In the genomic region with DNA sequence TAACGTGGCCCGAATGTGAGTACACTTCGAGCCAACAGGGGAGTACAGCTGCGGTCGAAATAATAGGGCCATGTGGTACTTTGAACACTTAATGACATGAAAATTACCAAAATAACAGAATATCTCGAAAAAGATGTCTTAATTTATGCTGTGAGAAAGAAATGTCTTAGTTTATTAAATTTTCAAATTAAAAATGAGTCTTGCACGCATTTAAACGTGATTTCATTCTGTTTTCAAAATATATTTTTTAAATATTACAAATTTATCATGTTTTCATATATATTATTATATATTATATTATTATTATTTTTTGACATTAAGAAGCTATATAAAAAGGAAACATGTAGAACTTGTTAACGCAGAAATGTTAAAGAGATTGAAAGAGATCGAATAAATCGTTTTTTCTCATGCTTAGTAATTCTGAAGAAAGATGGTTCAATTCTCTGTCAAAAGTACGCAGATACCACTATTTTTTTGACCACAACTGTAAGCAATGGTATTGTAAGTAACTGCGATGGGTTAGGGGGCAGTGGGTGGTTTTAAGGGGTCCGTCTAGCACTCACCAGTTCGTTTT, we compare ENCODE assay signal across 4 fruit fly cellular contexts.
TF ChIP-seq lines count a peak whose summit lies in the region.

No protein-coding gene starts in this region.

- no peak for TF ChIP-seq CTCF in whole organism, embryonic (GFP tag; optimal IDR thresholded peaks at IDR 0.05; lab: Kevin White, UChicago)

TF ChIP-seq in whole organism, adult, 20 proteins besides CTCF, POLR2A, EP300 and RAD21:
- TF ChIP-seq ovo (GFP tag; optimal IDR thresholded peaks at IDR 0.05; lab: Kevin White, UChicago) (no peak), Crg-1 (GFP tag; optimal IDR thresholded peaks at IDR 0.05; lab: Kevin White, UChicago) (no peak), Clk (GFP tag; optimal IDR thresholded peaks at IDR 0.05; lab: Kevin White, UChicago) (no peak), Hr96 (GFP tag; optimal IDR thresholded peaks at IDR 0.05; lab: Kevin White, UChicago) (no peak), CG1620 (GFP tag; optimal IDR thresholded peaks at IDR 0.05; lab: Kevin White, UChicago) (no peak), CG7045 (GFP tag; optimal IDR thresholded peaks at IDR 0.05; lab: Kevin White, UChicago) (no peak), tj (GFP tag; optimal IDR thresholded peaks at IDR 0.05; lab: Kevin White, UChicago) (no peak), CG12768 (GFP tag; optimal IDR thresholded peaks at IDR 0.05; lab: Kevin White, UChicago) (no peak), bab1 (GFP tag; optimal IDR thresholded peaks at IDR 0.05; lab: Kevin White, UChicago) (peak; percentile 68), CG7101 (tag; optimal IDR thresholded peaks at IDR 0.05; lab: Kevin White, UChicago) (peak; percentile 24), CG33017 (tag; optimal IDR thresholded peaks at IDR 0.05; lab: Kevin White, UChicago) (no peak), toe (GFP tag; optimal IDR thresholded peaks at IDR 0.05; lab: Kevin White, UChicago) (no peak), cic (GFP tag; optimal IDR thresholded peaks at IDR 0.05; lab: Kevin White, UChicago) (no peak), kay (GFP tag; lab: Kevin White, UChicago; ENCODE audit: borderline replicate concordance) (no peak), cnc (optimal IDR thresholded peaks at IDR 0.05; lab: Kevin White, UChicago) (no peak), Mnt (GFP tag; optimal IDR thresholded peaks at IDR 0.05; lab: Kevin White, UChicago) (no peak), pad (GFP tag; optimal IDR thresholded peaks at IDR 0.05; lab: Kevin White, UChicago) (peak; percentile 30), CG14711 (tag; optimal IDR thresholded peaks at IDR 0.05; lab: Kevin White, UChicago) (peak; percentile 27), CG5204 (GFP tag; optimal IDR thresholded peaks at IDR 0.05; lab: Kevin White, UChicago) (no peak), CG11617 (GFP tag; optimal IDR thresholded peaks at IDR 0.05; lab: Kevin White, UChicago) (no peak)

TF ChIP-seq in whole organism, embryonic, 481 proteins besides CTCF, POLR2A, EP300 and RAD21 (continues in another document):
- TF ChIP-seq Ets65A (GFP tag; lab: Kevin White, UChicago) (no peak), pfk (GFP tag; optimal IDR thresholded peaks at IDR 0.05; lab: Kevin White, UChicago) (no peak), CG13775 (GFP tag; optimal IDR thresholded peaks at IDR 0.05; lab: Kevin White, UChicago) (no peak), bsh (GFP tag; optimal IDR thresholded peaks at IDR 0.05; lab: Kevin White, UChicago) (peak in 1 of 2 experiments; percentile 3), CG10565 (GFP tag; optimal IDR thresholded peaks at IDR 0.05; lab: Kevin White, UChicago) (no peak), PHDP (tag; optimal IDR thresholded peaks at IDR 0.05; lab: Kevin White, UChicago) (peak; percentile 21), H15 (GFP tag; IDR thresholded peaks at IDR 0.05; lab: Robert Waterston, UW) (no peak), CG33557 (GFP tag; optimal IDR thresholded peaks at IDR 0.05; lab: Kevin White, UChicago) (no peak), CG12744 (GFP tag; optimal IDR thresholded peaks at IDR 0.05; lab: Kevin White, UChicago) (no peak), phol (tag; optimal IDR thresholded peaks at IDR 0.05; lab: Kevin White, UChicago) (peak; percentile 52), CG15696 (tag; optimal IDR thresholded peaks at IDR 0.05; lab: Kevin White, UChicago) (no peak), CG11695 (GFP tag; IDR thresholded peaks at IDR 0.05; lab: Robert Waterston, UW) (0 out of 3 replicates have a peak, but pooled peaks have one; percentile 25), Drgx (GFP tag; IDR thresholded peaks at IDR 0.05; lab: Robert Waterston, UW) (peak; percentile 48), CG17385 (GFP tag; optimal IDR thresholded peaks at IDR 0.05; lab: Kevin White, UChicago) (peak; percentile 28), ERR (GFP tag; optimal IDR thresholded peaks at IDR 0.05; lab: Kevin White, UChicago) (no peak), ewg (GFP tag; optimal IDR thresholded peaks at IDR 0.05; lab: Kevin White, UChicago) (no peak), dimm (GFP tag; IDR thresholded peaks at IDR 0.05; lab: Robert Waterston, UW) (no peak), nom (GFP tag; optimal IDR thresholded peaks at IDR 0.05; lab: Kevin White, UChicago) (no peak), sob (GFP tag; IDR thresholded peaks at IDR 0.05; lab: Robert Waterston, UW) (no peak), Med (GFP tag; lab: Kevin White, UChicago) (peak; percentile 74), CG4282 (GFP tag; optimal IDR thresholded peaks at IDR 0.05; lab: Kevin White, UChicago) (no peak), salm (tag; optimal IDR thresholded peaks at IDR 0.05; lab: Kevin White, UChicago) (no peak), CG8359 (GFP tag; optimal IDR thresholded peaks at IDR 0.05; lab: Kevin White, UChicago; ENCODE audit: borderline replicate concordance) (no peak)

TF ChIP-seq in whole organism, prepupa, 60 proteins besides CTCF, POLR2A, EP300 and RAD21 (continues in another document):
- no peak for TF ChIP-seq CG16779 (tag; optimal IDR thresholded peaks at IDR 0.05; lab: Kevin White, UChicago)
- TF ChIP-seq Hr4 (GFP tag; optimal IDR thresholded peaks at IDR 0.05; lab: Kevin White, UChicago) = peak; percentile 53
- TF ChIP-seq CG32006 (GFP tag; optimal IDR thresholded peaks at IDR 0.05; lab: Kevin White, UChicago) = peak; percentile 86
- no peak for TF ChIP-seq CG8319 (GFP tag; optimal IDR thresholded peaks at IDR 0.05; lab: Kevin White, UChicago)
- peak; percentile 25 for TF ChIP-seq achi (GFP tag; optimal IDR thresholded peaks at IDR 0.05; lab: Kevin White, UChicago)
- TF ChIP-seq CG8119 (GFP tag; IDR thresholded peaks at IDR 0.05; lab: Robert Waterston, UW) = peak; percentile 70; the same call in 2 of the 3 replicates
- TF ChIP-seq CG6163 (GFP tag; IDR thresholded peaks at IDR 0.05; lab: Robert Waterston, UW) = peak; percentile 19; the same call in 1 of the 3 replicates
- TF ChIP-seq dac (GFP tag; optimal IDR thresholded peaks at IDR 0.05; lab: Kevin White, UChicago) = peak; percentile 27
- peak; percentile 6 for TF ChIP-seq net (GFP tag; optimal IDR thresholded peaks at IDR 0.05; lab: Kevin White, UChicago)
- peak; percentile 67 for TF ChIP-seq CG4318 (GFP tag; optimal IDR thresholded peaks at IDR 0.05; lab: Kevin White, UChicago)
- peak; percentile 23; the same call in 1 of the 2 replicates for TF ChIP-seq CG11294 (GFP tag; IDR thresholded peaks at IDR 0.05; lab: Robert Waterston, UW)
- peak; percentile 41 for TF ChIP-seq OdsH (GFP tag; optimal IDR thresholded peaks at IDR 0.05; lab: Kevin White, UChicago)
- peak; percentile 28 for TF ChIP-seq Eip78C (GFP tag; lab: Kevin White, UChicago)
- TF ChIP-seq CG6808 (GFP tag; optimal IDR thresholded peaks at IDR 0.05; lab: Kevin White, UChicago) = no peak
- TF ChIP-seq vri (GFP tag; optimal IDR thresholded peaks at IDR 0.05; lab: Kevin White, UChicago) = no peak
- peak; percentile 20 for TF ChIP-seq acj6 (GFP tag; optimal IDR thresholded peaks at IDR 0.05; lab: Kevin White, UChicago)
- TF ChIP-seq svp (GFP tag; lab: Kevin White, UChicago) = peak; percentile 32
- TF ChIP-seq salr (GFP tag; optimal IDR thresholded peaks at IDR 0.05; lab: Kevin White, UChicago) = peak in 1 of 2 experiments; percentile 1
- TF ChIP-seq CG11762 (GFP tag; optimal IDR thresholded peaks at IDR 0.05; lab: Kevin White, UChicago; ENCODE audit: insufficient read depth) = peak; percentile 6
- TF ChIP-seq Ets96B (tag; optimal IDR thresholded peaks at IDR 0.05; lab: Kevin White, UChicago) = peak; percentile 6
- no peak for TF ChIP-seq topi (GFP tag; optimal IDR thresholded peaks at IDR 0.05; lab: Kevin White, UChicago)
- no peak for TF ChIP-seq Eip93F (GFP tag; optimal IDR thresholded peaks at IDR 0.05; lab: Kevin White, UChicago)
- TF ChIP-seq pdm3 (GFP tag; optimal IDR thresholded peaks at IDR 0.05; lab: Kevin White, UChicago) = peak; percentile 29
- no peak for TF ChIP-seq esn (GFP tag; optimal IDR thresholded peaks at IDR 0.05; lab: Kevin White, UChicago)

TF ChIP-seq in whole organism, pupa, 21 proteins besides CTCF, POLR2A, EP300 and RAD21:
- TF ChIP-seq CG4496 (GFP tag; IDR thresholded peaks at IDR 0.05; lab: Robert Waterston, UW) = peak; percentile 54
- no peak for TF ChIP-seq Pif1A (GFP tag; optimal IDR thresholded peaks at IDR 0.05; lab: Kevin White, UChicago)
- TF ChIP-seq gl (tag; optimal IDR thresholded peaks at IDR 0.05; lab: Kevin White, UChicago) = no peak
- peak; percentile 10 for TF ChIP-seq CG17806 (tag; optimal IDR thresholded peaks at IDR 0.05; lab: Kevin White, UChicago)
- no peak for TF ChIP-seq rn (GFP tag; IDR thresholded peaks at IDR 0.05; lab: Robert Waterston, UW)
- TF ChIP-seq CG10348 (GFP tag; IDR thresholded peaks at IDR 0.05; lab: Robert Waterston, UW) = no peak
- TF ChIP-seq CG32121 (GFP tag; IDR thresholded peaks at IDR 0.05; lab: Robert Waterston, UW) = peak; percentile 64
- TF ChIP-seq Ets98B (GFP tag; IDR thresholded peaks at IDR 0.05; lab: Robert Waterston, UW) = peak; percentile 20
- no peak for TF ChIP-seq CG34367 (tag; optimal IDR thresholded peaks at IDR 0.05; lab: Kevin White, UChicago)
- peak; percentile 64; the same call in 2 of the 3 replicates for TF ChIP-seq fd96Ca (GFP tag; IDR thresholded peaks at IDR 0.05; lab: Robert Waterston, UW)
- no peak for TF ChIP-seq Snoo (tag; optimal IDR thresholded peaks at IDR 0.05; lab: Kevin White, UChicago)
- TF ChIP-seq CG14655 (GFP tag; optimal IDR thresholded peaks at IDR 0.05; lab: Kevin White, UChicago) = peak; percentile 50
- peak; percentile 11 for TF ChIP-seq CG15710 (tag; optimal IDR thresholded peaks at IDR 0.05; lab: Kevin White, UChicago)
- TF ChIP-seq CG8301 (tag; optimal IDR thresholded peaks at IDR 0.05; lab: Kevin White, UChicago) = peak; percentile 28
- peak; percentile 29 for TF ChIP-seq CG8159 (tag; optimal IDR thresholded peaks at IDR 0.05; lab: Kevin White, UChicago)
- no peak for TF ChIP-seq D1 (tag; optimal IDR thresholded peaks at IDR 0.05; lab: Kevin White, UChicago)
- no peak for TF ChIP-seq Pif1B (GFP tag; optimal IDR thresholded peaks at IDR 0.05; lab: Kevin White, UChicago)
